Worm (Caenorhabditis elegans) whole organism, young adult: ENCODE results near the gene asp-14.

Source experiments
- Y79H2A.3 ChIP-seq: fragments of 200-800 bp; sonication (Bioruptor generic); conservative IDR thresholded peaks from 2 replicates; pipeline ENCODE4 v1.3.6; 2022; ENCODE audit warnings: missing genetic modification reagents, missing genetic modification characterization, missing compliant biosample characterization
- ama-1 ChIP-seq, 3 experiments: fragments of 150-350 bp in 1 of 3; sonication (generic microtip) in 2 of 3; optimal IDR thresholded peaks; 2 replicates each; lab custom pipeline; 2014 to 2018; ENCODE audit warnings: missing biosample characterization in 2 of 3, missing genetic modification characterization in 2 of 3, missing genetic modification reagents in 2 of 3

- TF ChIP-seq ama-1 (optimal IDR thresholded peaks at IDR 0.05; lab: Kevin White, UChicago) = no peak
- no peak for TF ChIP-seq ama-1 (GFP tag; optimal IDR thresholded peaks at IDR 0.05; lab: Kevin White, UChicago)
- TF ChIP-seq Y79H2A.3 (GFP tag; lab: Robert Waterston, UW) = no peak
These were observed at the start of gene asp-14 for ce11 chrX:6446564-6446963.
